Worm (Caenorhabditis elegans) whole organism, L4 larva: ENCODE results near the gene plg-1.

ENCODE experiments used
- D1046.2 ChIP-seq: fragments of 200-800 bp; sonication (Bioruptor generic); IDR thresholded peaks from 2 replicates; pipeline ENCODE4 v1.3.6; 2022; ENCODE audit warnings: missing genetic modification characterization, missing compliant biosample characterization
- F10B5.3 ChIP-seq: sonication (generic microtip); optimal IDR thresholded peaks from 2 replicates; lab custom pipeline; 2016; ENCODE audit warnings: mild to moderate bottlenecking, missing genetic modification characterization, missing compliant biosample characterization
- F26F4.8 ChIP-seq: fragments of 200-800 bp; sonication (Bioruptor generic); conservative IDR thresholded peaks from 2 replicates; pipeline ENCODE4 v1.3.6; 2022; ENCODE audit warnings: missing genetic modification characterization, missing compliant biosample characterization
- F37D6.2 ChIP-seq: sonication (generic microtip); optimal IDR thresholded peaks from 2 replicates; lab custom pipeline; 2016; ENCODE audit warnings: mild to moderate bottlenecking, missing genetic modification characterization, missing compliant biosample characterization
- R02D3.7 ChIP-seq: fragments of 150-350 bp; sonication (generic microtip); optimal IDR thresholded peaks from 3 replicates; lab custom pipeline; 2014; ENCODE audit warnings: missing biosample characterization, missing genetic modification characterization
- Y75B8A.6 ChIP-seq: fragments of 200-800 bp; sonication (Bioruptor generic); IDR thresholded peaks from 2 replicates; pipeline ENCODE4 v1.3.6; 2022; ENCODE audit warnings: missing genetic modification reagents, missing genetic modification characterization, missing compliant biosample characterization
- ZK546.5 ChIP-seq, 2 experiments: sonication (generic microtip); optimal IDR thresholded peaks; 2 replicates each; lab custom pipeline; 2017; ENCODE audit warnings: missing biosample characterization in 2 of 2, missing genetic modification characterization in 2 of 2
- aha-1 ChIP-seq: fragments of 150-350 bp; peaks from one replicate; lab custom pipeline; 2014; ENCODE audit warnings: missing biosample characterization, missing genetic modification characterization
- aly-2 ChIP-seq: sonication (generic microtip); optimal IDR thresholded peaks from 2 replicates; lab custom pipeline; 2018; ENCODE audit warnings: missing biosample characterization, missing genetic modification characterization
- attf-4 ChIP-seq: sonication (generic microtip); optimal IDR thresholded peaks from 3 replicates; lab custom pipeline; 2017; ENCODE audit warnings: missing biosample characterization, missing genetic modification characterization
- ceh-28 ChIP-seq: fragments of 150-350 bp; optimal IDR thresholded peaks from 2 replicates; lab custom pipeline; 2014; ENCODE audit warnings: missing biosample characterization, missing genetic modification reagents, missing genetic modification characterization
- ceh-32 ChIP-seq: sonication (generic microtip); optimal IDR thresholded peaks from 2 replicates; lab custom pipeline; 2016; ENCODE audit warnings: mild to moderate bottlenecking, missing genetic modification characterization, missing compliant biosample characterization; ENCODE audit not compliant: poor library complexity
- ceh-44 ChIP-seq: fragments of 200-800 bp; sonication (Bioruptor generic); IDR thresholded peaks from 2 replicates; pipeline ENCODE4 v1.3.6; 2022; ENCODE audit warnings: missing genetic modification reagents, missing genetic modification characterization, missing compliant biosample characterization
- cey-2 ChIP-seq: sonication (generic microtip); optimal IDR thresholded peaks from 3 replicates; lab custom pipeline; 2017; ENCODE audit warnings: missing genetic modification characterization, mild to moderate bottlenecking, missing compliant biosample characterization, antibody characterized with exemption, borderline replicate concordance; ENCODE audit not compliant: insufficient read depth
- ctbp-1 ChIP-seq: fragments of 200-800 bp; sonication (Bioruptor generic); IDR thresholded peaks from 2 replicates; pipeline ENCODE4 v1.3.6; 2022; ENCODE audit warnings: missing genetic modification reagents, missing genetic modification characterization, missing compliant biosample characterization
- daf-12 ChIP-seq: fragments of 150-350 bp; optimal IDR thresholded peaks from 2 replicates; lab custom pipeline; 2014; ENCODE audit warnings: missing biosample characterization, missing genetic modification reagents, missing genetic modification characterization
- dmd-6 ChIP-seq: fragments of 200-800 bp; sonication (Bioruptor generic); IDR thresholded peaks from 2 replicates; pipeline ENCODE4 v1.3.6; 2022; ENCODE audit warnings: missing genetic modification reagents, missing genetic modification characterization, missing compliant biosample characterization
- dmd-9 ChIP-seq: fragments of 200-800 bp; sonication (Bioruptor generic); IDR thresholded peaks from 2 replicates; pipeline ENCODE4 v1.3.6; 2022; ENCODE audit warnings: missing genetic modification reagents, missing genetic modification characterization, missing compliant biosample characterization
- dve-1 ChIP-seq: sonication (generic microtip); optimal IDR thresholded peaks from 2 replicates; lab custom pipeline; 2017; ENCODE audit warnings: antibody characterized with exemption, mild to moderate bottlenecking, missing genetic modification characterization, missing compliant biosample characterization; ENCODE audit not compliant: insufficient read depth
- egl-43 ChIP-seq: fragments of 200-800 bp; sonication (Bioruptor generic); IDR thresholded peaks from 2 replicates; pipeline ENCODE4 v1.3.6; 2022; ENCODE audit warnings: missing genetic modification reagents, missing genetic modification characterization, missing compliant biosample characterization
- fkh-10 ChIP-seq: fragments of 150-350 bp; optimal IDR thresholded peaks from 2 replicates; lab custom pipeline; 2014; ENCODE audit warnings: missing biosample characterization, missing genetic modification reagents, missing genetic modification characterization
- fos-1 ChIP-seq: fragments of 150-350 bp; optimal IDR thresholded peaks from 2 replicates; lab custom pipeline; 2014; ENCODE audit warnings: missing biosample characterization, missing genetic modification characterization
- hif-1 ChIP-seq, 2 experiments: sonication (generic microtip); optimal IDR thresholded peaks; 2 replicates each; lab custom pipeline; 2016 to 2017; ENCODE audit warnings: missing compliant biosample characterization in 2 of 2, missing genetic modification characterization in 2 of 2, missing genetic modification reagents in 2 of 2, missing genotype in 2 of 2, mild to moderate bottlenecking in 1 of 2
- hlh-11 ChIP-seq: fragments of 200-800 bp; sonication (Bioruptor generic); optimal IDR thresholded peaks from 2 replicates; lab custom pipeline; 2018; ENCODE audit warnings: mild to moderate bottlenecking, missing genetic modification characterization, missing compliant biosample characterization
- hlh-30 ChIP-seq: sonication (generic microtip); optimal IDR thresholded peaks from 2 replicates; lab custom pipeline; 2017; ENCODE audit warnings: antibody characterized with exemption, mild to moderate bottlenecking, missing genetic modification characterization, missing compliant biosample characterization; ENCODE audit not compliant: insufficient read depth
- hmg-1.1 ChIP-seq: fragments of 200-800 bp; sonication (Bioruptor generic); IDR thresholded peaks from 2 replicates; pipeline ENCODE4 v1.3.6; 2022; ENCODE audit warnings: missing genetic modification reagents, missing genetic modification characterization, missing compliant biosample characterization
- jun-1 ChIP-seq: fragments of 150-350 bp; optimal IDR thresholded peaks from 2 replicates; lab custom pipeline; 2014; ENCODE audit warnings: missing biosample characterization, missing genetic modification reagents, missing genetic modification characterization
- lin-13 ChIP-seq: fragments of 150-350 bp; optimal IDR thresholded peaks from 2 replicates; lab custom pipeline; 2014; ENCODE audit warnings: missing biosample characterization, missing genetic modification reagents, missing genetic modification characterization
- lin-15B ChIP-seq: fragments of 150-350 bp; sonication (generic microtip); optimal IDR thresholded peaks from 3 replicates; lab custom pipeline; 2014; ENCODE audit warnings: missing biosample characterization, missing genetic modification characterization
- lin-29 ChIP-seq: fragments of 200-800 bp; sonication (Bioruptor generic); IDR thresholded peaks from 2 replicates; pipeline ENCODE4 v1.3.6; 2022; ENCODE audit warnings: missing genetic modification reagents, missing genetic modification characterization, missing compliant biosample characterization
- mdl-1 ChIP-seq, 2 experiments: fragments of 150-350 bp in 1 of 2; sonication (generic microtip) in 1 of 2; optimal IDR thresholded peaks; 2 replicates each; lab custom pipeline; 2014 to 2017; ENCODE audit warnings: missing biosample characterization in 2 of 2, missing genetic modification characterization in 2 of 2
- mdt-29 ChIP-seq: fragments of 200-800 bp; sonication (Bioruptor generic); IDR thresholded peaks from 2 replicates; pipeline ENCODE4 v1.3.6; 2022; ENCODE audit warnings: missing genetic modification reagents, missing genetic modification characterization, missing compliant biosample characterization
- mes-2 ChIP-seq: sonication (generic microtip); optimal IDR thresholded peaks from 2 replicates; lab custom pipeline; 2016; ENCODE audit warnings: missing genotype, mild to moderate bottlenecking, missing genetic modification characterization, missing compliant biosample characterization; ENCODE audit not compliant: poor library complexity, severe bottlenecking
- nhr-102 ChIP-seq: sonication (generic microtip); optimal IDR thresholded peaks from 2 replicates; lab custom pipeline; 2016; ENCODE audit warnings: mild to moderate bottlenecking, missing genetic modification characterization, moderate library complexity, missing compliant biosample characterization
- nhr-111 ChIP-seq: fragments of 200-800 bp; sonication (Bioruptor generic); optimal IDR thresholded peaks from 2 replicates; lab custom pipeline; 2018; ENCODE audit warnings: mild to moderate bottlenecking, missing genetic modification characterization, missing compliant biosample characterization
- nhr-28 ChIP-seq: fragments of 150-350 bp; optimal IDR thresholded peaks from 2 replicates; lab custom pipeline; 2014; ENCODE audit warnings: missing biosample characterization, missing genetic modification characterization
- nhr-6 ChIP-seq: fragments of 150-350 bp; optimal IDR thresholded peaks from 2 replicates; lab custom pipeline; 2014; ENCODE audit warnings: missing biosample characterization, missing genetic modification characterization
- nhr-76 ChIP-seq: fragments of 150-350 bp; optimal IDR thresholded peaks from 2 replicates; lab custom pipeline; 2014; ENCODE audit warnings: missing biosample characterization, missing genetic modification characterization
- php-3 ChIP-seq: fragments of 200-800 bp; sonication (Bioruptor generic); IDR thresholded peaks from 2 replicates; pipeline ENCODE4 v1.3.6; 2022; ENCODE audit warnings: missing genetic modification reagents, missing genetic modification characterization, missing compliant biosample characterization
- rbr-2 ChIP-seq: sonication (generic microtip); optimal IDR thresholded peaks from 2 replicates; lab custom pipeline; 2016; ENCODE audit warnings: missing genotype, missing genetic modification characterization, missing compliant biosample characterization
- sdz-12 ChIP-seq: fragments of 200-800 bp; sonication (Bioruptor generic); optimal IDR thresholded peaks from 2 replicates; lab custom pipeline; 2018; ENCODE audit warnings: mild to moderate bottlenecking, missing genetic modification characterization, missing compliant biosample characterization
- skn-1 ChIP-seq: fragments of 150-350 bp; optimal IDR thresholded peaks from 2 replicates; lab custom pipeline; 2014; ENCODE audit warnings: missing biosample characterization, missing genetic modification characterization
- snpc-1.2 ChIP-seq: fragments of 200-800 bp; sonication (Bioruptor generic); IDR thresholded peaks from 2 replicates; pipeline ENCODE4 v1.3.6; 2022; ENCODE audit warnings: missing genetic modification reagents, missing genetic modification characterization, missing compliant biosample characterization
- snpc-4 ChIP-seq: fragments of 150-350 bp; optimal IDR thresholded peaks from 2 replicates; lab custom pipeline; 2014; ENCODE audit warnings: missing biosample characterization, missing genetic modification characterization
- tag-97 ChIP-seq: fragments of 200-800 bp; sonication (Bioruptor generic); IDR thresholded peaks from 2 replicates; pipeline ENCODE4 v1.3.6; 2022; ENCODE audit warnings: missing genetic modification characterization, missing compliant biosample characterization
- unc-62 ChIP-seq, 3 experiments: fragments of 150-350 bp in 1 of 3; sonication (generic microtip); optimal IDR thresholded peaks in 2 of 3; peaks in 1 of 3; 1 replicate in 1 of 3; 2 replicates in 2 of 3; lab custom pipeline; 2014 to 2017; ENCODE audit warnings: missing biosample characterization in 3 of 3, missing genetic modification characterization in 3 of 3, missing genetic modification reagents in 3 of 3, missing genotype in 1 of 3
- zag-1 ChIP-seq: fragments of 150-350 bp; optimal IDR thresholded peaks from 2 replicates; lab custom pipeline; 2014; ENCODE audit warnings: missing biosample characterization, missing genetic modification characterization
- zfp-2 ChIP-seq: sonication (generic microtip); optimal IDR thresholded peaks from 2 replicates; lab custom pipeline; 2016; ENCODE audit warnings: mild to moderate bottlenecking, missing genetic modification characterization, missing compliant biosample characterization
- zip-11 ChIP-seq: fragments of 200-800 bp; sonication (Bioruptor generic); IDR thresholded peaks from 2 replicates; pipeline ENCODE4 v1.3.6; 2022; ENCODE audit warnings: missing genetic modification characterization, missing compliant biosample characterization
- ztf-11 ChIP-seq: fragments of 150-350 bp; optimal IDR thresholded peaks from 2 replicates; lab custom pipeline; 2014; ENCODE audit warnings: missing biosample characterization, missing genetic modification characterization

plg-1 gene

ce11 chrIII:8865294-8865766 lies 13.3 kb downstream of the plg-1 start (continued):
- TF ChIP-seq dmd-9 (GFP tag; lab: Robert Waterston, UW) (0 out of 2 replicates have a peak, but pooled peaks have one; percentile 9), F26F4.8 (GFP tag; lab: Robert Waterston, UW) (0 out of 2 replicates have a peak, but pooled peaks have one; percentile 36), F10B5.3 (tag; lab: Kevin White, UChicago) (no peak), ceh-32 (no peak), mes-2 (tag; lab: Kevin White, UChicago) (peak; percentile 48), cey-2 (tag; lab: Kevin White, UChicago) (no peak), skn-1 (no peak), unc-62 (GFP tag; optimal IDR thresholded peaks at IDR 0.05 in 1 of 2; lab: Kevin White, UChicago) (peak in 1 of 2 experiments; percentile 97), unc-62 (tag; optimal IDR thresholded peaks at IDR 0.05; lab: Kevin White, UChicago) (no peak), snpc-1.2 (GFP tag; lab: Robert Waterston, UW) (peak; percentile 65), rbr-2 (tag; lab: Kevin White, UChicago) (peak; percentile 49), lin-29 (0 out of 2 replicates have a peak, but pooled peaks have one; percentile 51), ztf-11 (no peak), fkh-10 (no peak), php-3 (GFP tag; lab: Robert Waterston, UW) (peak; percentile 68), R02D3.7 (tag; lab: Kevin White, UChicago) (no peak), ceh-44 (GFP tag; lab: Robert Waterston, UW) (no peak), nhr-6 (peak; percentile 63), D1046.2 (GFP tag; lab: Robert Waterston, UW) (peak; percentile 78; the same call in 1 of the 2 replicates), hlh-30 (tag; lab: Kevin White, UChicago) (peak; percentile 47), fos-1 (tag; lab: Kevin White, UChicago) (no peak), zip-11 (GFP tag; lab: Robert Waterston, UW) (peak; percentile 71; the same call in 1 of the 2 replicates), Y75B8A.6 (GFP tag; lab: Robert Waterston, UW) (no peak), attf-4 (tag; lab: Kevin White, UChicago) (no peak), egl-43 (peak; percentile 90), lin-15B (tag; lab: Kevin White, UChicago) (no peak), ctbp-1 (GFP tag; lab: Robert Waterston, UW) (peak; percentile 22; the same call in 1 of the 2 replicates), tag-97 (GFP tag; lab: Robert Waterston, UW) (no peak), nhr-102 (peak; percentile 63), nhr-28 (tag; lab: Kevin White, UChicago) (peak; percentile 81), zag-1 (tag; lab: Kevin White, UChicago) (no peak), daf-12 (tag; lab: Kevin White, UChicago) (no peak), F37D6.2 (tag; lab: Kevin White, UChicago) (no peak), aly-2 (no peak), hlh-11 (tag; lab: Kevin White, UChicago) (peak; percentile 96), zfp-2 (no peak), nhr-76 (no peak), aha-1 (tag; lab: Kevin White, UChicago) (peak; percentile 98), nhr-111 (GFP tag; lab: Kevin White, UChicago) (peak; percentile 17), dve-1 (peak; percentile 73), ceh-28 (tag; lab: Kevin White, UChicago) (no peak), snpc-4 (tag; lab: Kevin White, UChicago) (no peak), hif-1 (tag; optimal IDR thresholded peaks at IDR 0.05; lab: Kevin White, UChicago) (peak; percentile 3 to 64), mdt-29 (GFP tag; lab: Robert Waterston, UW) (no peak; the same call in 1 of the 2 replicates), dmd-6 (GFP tag; lab: Robert Waterston, UW) (peak; percentile 94), sdz-12 (GFP tag; lab: Kevin White, UChicago) (no peak), lin-13 (GFP tag; lab: Kevin White, UChicago) (peak; percentile 75), jun-1 (tag; lab: Kevin White, UChicago) (peak; percentile 9), hmg-1.1 (GFP tag; lab: Robert Waterston, UW) (peak; percentile 82), ZK546.5 (tag; optimal IDR thresholded peaks at IDR 0.05; lab: Kevin White, UChicago) (no peak), mdl-1 (tag; optimal IDR thresholded peaks at IDR 0.05; lab: Kevin White, UChicago) (peak; percentile 39 to 51)
